In genomic region chrIV:7426055-7426454, ce11 we compare ENCODE assay signal across 2 worm cellular contexts.
TF ChIP-seq lines count a peak whose summit lies in the region.

No protein-coding gene starts in this region.

TF ChIP-seq in whole organism, L2 larva, 48 proteins besides CTCF, POLR2A, EP300 and RAD21 (continued from another document):
- TF ChIP-seq nhr-77 (tag; optimal IDR thresholded peaks at IDR 0.05; lab: Kevin White, UChicago) (no peak), F13H6.1 (tag; optimal IDR thresholded peaks at IDR 0.05; lab: Kevin White, UChicago) (peak; percentile 66), nhr-12 (tag; optimal IDR thresholded peaks at IDR 0.05; lab: Kevin White, UChicago) (no peak), R02D3.7 (tag; optimal IDR thresholded peaks at IDR 0.05; lab: Kevin White, UChicago) (no peak), Y55F3AM.14 (GFP tag; optimal IDR thresholded peaks at IDR 0.05; lab: Kevin White, UChicago) (no peak), nhr-21 (tag; optimal IDR thresholded peaks at IDR 0.05; lab: Kevin White, UChicago) (no peak), sem-4 (tag; optimal IDR thresholded peaks at IDR 0.05; lab: Kevin White, UChicago) (no peak), C34F6.9 (tag; optimal IDR thresholded peaks at IDR 0.05; lab: Kevin White, UChicago) (peak; percentile 7), peb-1 (tag; optimal IDR thresholded peaks at IDR 0.05; lab: Kevin White, UChicago) (no peak), crh-2 (tag; optimal IDR thresholded peaks at IDR 0.05; lab: Kevin White, UChicago) (no peak), ceh-16 (tag; optimal IDR thresholded peaks at IDR 0.05; lab: Kevin White, UChicago) (no peak), mab-5 (tag; optimal IDR thresholded peaks at IDR 0.05; lab: Kevin White, UChicago) (no peak), lin-13 (GFP tag; optimal IDR thresholded peaks at IDR 0.05; lab: Kevin White, UChicago) (no peak)

TF ChIP-seq in whole organism, L4 larva, 104 proteins besides CTCF, POLR2A, EP300 and RAD21 (continued from another document):
- TF ChIP-seq R02D3.7 (tag; optimal IDR thresholded peaks at IDR 0.05; lab: Kevin White, UChicago) (no peak), gei-8 (GFP tag; optimal IDR thresholded peaks at IDR 0.05; lab: Kevin White, UChicago) (no peak), zag-1 (tag; optimal IDR thresholded peaks at IDR 0.05; lab: Kevin White, UChicago) (no peak), dmd-8 (GFP tag; IDR thresholded peaks at IDR 0.05; lab: Robert Waterston, UW) (no peak)
TF ChIP-seq in whole organism, L4 larva: peak in this region for 3.
